Worm (Caenorhabditis elegans): ENCODE data around the gene F47G9.6.

Gene F47G9.6

ce11 chrV:11314025-11314880, 14.9 kb upstream of the F47G9.6 start (continued):
- TF ChIP-seq ttx-3 (tag; optimal IDR thresholded peaks at IDR 0.05) (peak; percentile 99), hlh-13 (GFP tag; optimal IDR thresholded peaks at IDR 0.05) (peak; percentile 99), pha-4 (tag; optimal IDR thresholded peaks at IDR 0.05) (no peak), pqm-1 (tag; optimal IDR thresholded peaks at IDR 0.05) (peak; percentile 98), unc-42 (tag; optimal IDR thresholded peaks at IDR 0.05) (peak; percentile 86), pat-9 (tag; optimal IDR thresholded peaks at IDR 0.05) (peak; percentile 100), ceh-14 (tag; optimal IDR thresholded peaks at IDR 0.05) (peak; percentile 99), ceh-30 (tag; optimal IDR thresholded peaks at IDR 0.05) (peak; percentile 96), hlh-8 (tag; optimal IDR thresholded peaks at IDR 0.05) (peak; percentile 97), fkh-6 (tag; optimal IDR thresholded peaks at IDR 0.05) (peak; percentile 96), npax-4 (tag; optimal IDR thresholded peaks at IDR 0.05) (peak; percentile 97), elt-2 (tag; optimal IDR thresholded peaks at IDR 0.05) (peak; percentile 100), C08G9.2 (tag; optimal IDR thresholded peaks at IDR 0.05) (peak; percentile 99), unc-3 (GFP tag; conservative IDR thresholded peaks at IDR 0.05) (peak; percentile 99), unc-3 (tag; optimal IDR thresholded peaks at IDR 0.05) (peak; percentile 95), F13H6.1 (tag; optimal IDR thresholded peaks at IDR 0.05) (peak; percentile 99), nfya-1 (tag; optimal IDR thresholded peaks at IDR 0.05) (peak; percentile 91), C38D4.7 (GFP tag; optimal IDR thresholded peaks at IDR 0.05) (peak; percentile 97), ceh-19 (GFP tag; optimal IDR thresholded peaks at IDR 0.05) (peak; percentile 99), sox-2 (GFP tag; IDR thresholded peaks at IDR 0.05) (peak; percentile 98), nhr-232 (tag; optimal IDR thresholded peaks at IDR 0.05) (peak; percentile 99), odd-2 (tag; optimal IDR thresholded peaks at IDR 0.05) (peak; percentile 91), dve-1 (tag; optimal IDR thresholded peaks at IDR 0.05) (peak; percentile 99), ceh-24 (tag; optimal IDR thresholded peaks at IDR 0.05) (peak; percentile 97), ahr-1 (tag; optimal IDR thresholded peaks at IDR 0.05) (peak; percentile 96), ceh-34 (tag; optimal IDR thresholded peaks at IDR 0.05) (peak; percentile 99), ztf-16 (tag; optimal IDR thresholded peaks at IDR 0.05) (peak; percentile 97), ceh-2 (tag; optimal IDR thresholded peaks at IDR 0.05) (peak; percentile 99), ceh-6 (GFP tag; optimal IDR thresholded peaks at IDR 0.05) (peak; percentile 100), eyg-1 (tag; optimal IDR thresholded peaks at IDR 0.05) (peak; percentile 98), K09A11.1 (tag; optimal IDR thresholded peaks at IDR 0.05; ENCODE audit: insufficient read depth) (peak; percentile 98), T23F11.4 (GFP tag; optimal IDR thresholded peaks at IDR 0.05) (peak; percentile 100), rnt-1 (tag; optimal IDR thresholded peaks at IDR 0.05) (peak; percentile 98), ceh-31 (tag; optimal IDR thresholded peaks at IDR 0.05) (peak; percentile 96), pros-1 (tag; optimal IDR thresholded peaks at IDR 0.05) (peak; percentile 90), lim-6 (tag; optimal IDR thresholded peaks at IDR 0.05) (peak; percentile 99), tbx-2 (tag; optimal IDR thresholded peaks at IDR 0.05) (peak; percentile 99), nhr-11 (tag; optimal IDR thresholded peaks at IDR 0.05) (no peak), ets-4 (tag; optimal IDR thresholded peaks at IDR 0.05) (peak; percentile 94), che-1 (tag; optimal IDR thresholded peaks at IDR 0.05) (peak; percentile 98), lin-11 (tag; optimal IDR thresholded peaks at IDR 0.05) (peak; percentile 97), unc-86 (tag; optimal IDR thresholded peaks at IDR 0.05) (peak; percentile 98), ceh-45 (GFP tag; IDR thresholded peaks at IDR 0.05) (peak; percentile 99), fkh-10 (GFP tag; optimal IDR thresholded peaks at IDR 0.05) (peak; percentile 85), ref-2 (tag; optimal IDR thresholded peaks at IDR 0.05) (peak; percentile 97), hlh-15 (tag; optimal IDR thresholded peaks at IDR 0.05) (peak; percentile 98), unc-55 (GFP tag; optimal IDR thresholded peaks at IDR 0.05) (peak; percentile 65), sox-4 (tag; optimal IDR thresholded peaks at IDR 0.05) (peak; percentile 99), hlh-6 (tag; optimal IDR thresholded peaks at IDR 0.05) (peak; percentile 100)

All from whole organism, late embryonic.